Fruit fly (Drosophila melanogaster) whole organism, wandering third instar larva: ENCODE measurements around the gene CG5021.

Experiments used
- Abd-B ChIP-seq: fragments of >200 bp; optimal IDR thresholded peaks from 2 replicates; lab custom pipeline; 2017; ENCODE audit warnings: missing biosample characterization, missing genetic modification characterization
- CG32264 ChIP-seq: fragments of 200-800 bp; sonication (Bioruptor generic); optimal IDR thresholded peaks from 2 replicates; lab custom pipeline; 2016; ENCODE audit warnings: missing biosample characterization, missing genetic modification characterization
- CG9705 ChIP-seq: fragments of 200-800 bp; sonication (Bioruptor generic); optimal IDR thresholded peaks from 2 replicates; lab custom pipeline; 2018; ENCODE audit warnings: missing biosample characterization, mild to moderate bottlenecking, missing genetic modification characterization
- CrebA ChIP-seq: fragments of 200-800 bp; sonication (Bioruptor generic); optimal IDR thresholded peaks from 2 replicates; lab custom pipeline; 2016; ENCODE audit warnings: missing biosample characterization, mild to moderate bottlenecking, missing genetic modification characterization, borderline replicate concordance
- Dfd ChIP-seq: fragments of >200 bp; optimal IDR thresholded peaks from 2 replicates; lab custom pipeline; 2017; ENCODE audit warnings: missing biosample characterization, missing genetic modification characterization
- Dif ChIP-seq: fragments of 200-275, 200-300 bp; sonication (Bioruptor generic); optimal IDR thresholded peaks from 2 replicates; lab custom pipeline; 2018; ENCODE audit warnings: missing biosample characterization, missing genetic modification characterization; ENCODE audit not compliant: partially characterized antibody
- GATAd ChIP-seq: sonication (Bioruptor generic); optimal IDR thresholded peaks from 2 replicates; lab custom pipeline; 2016; ENCODE audit warnings: missing biosample characterization, missing genetic modification characterization
- HLH106 ChIP-seq: fragments of 200-800 bp; optimal IDR thresholded peaks from 3 replicates; lab custom pipeline; 2019; ENCODE audit warnings: missing biosample characterization, mild to moderate bottlenecking, missing genetic modification characterization, moderate library complexity
- Hnf4 ChIP-seq: fragments of 200-800 bp; sonication (Bioruptor generic); optimal IDR thresholded peaks from 2 replicates; lab custom pipeline; 2016; ENCODE audit warnings: missing biosample characterization, mild to moderate bottlenecking, missing genetic modification characterization
- Hr78 ChIP-seq: fragments of >200 bp; optimal IDR thresholded peaks from 2 replicates; lab custom pipeline; 2017; ENCODE audit warnings: missing biosample characterization, missing genetic modification characterization
- Hr83 ChIP-seq: fragments of 200-300 bp; sonication (Bioruptor generic); optimal IDR thresholded peaks from 2 replicates; lab custom pipeline; 2016; ENCODE audit warnings: missing biosample characterization, mild to moderate bottlenecking, missing genetic modification characterization, moderate library complexity; ENCODE audit not compliant: poor library complexity, severe bottlenecking
- Jra ChIP-seq: sonication (Bioruptor generic); optimal IDR thresholded peaks from 2 replicates; lab custom pipeline; 2016; ENCODE audit warnings: missing biosample characterization, missing genetic modification characterization
- Mio ChIP-seq: sonication (Bioruptor generic); optimal IDR thresholded peaks from 2 replicates; lab custom pipeline; 2016; ENCODE audit warnings: missing biosample characterization, missing genetic modification characterization
- Myc ChIP-seq: fragments of >200 bp; optimal IDR thresholded peaks from 2 replicates; lab custom pipeline; 2017
- N ChIP-seq: fragments of >200 bp; optimal IDR thresholded peaks from 2 replicates; lab custom pipeline; 2018; ENCODE audit warnings: missing biosample characterization, missing external identifiers, missing genetic modification characterization
- OdsH ChIP-seq: fragments of 200-800 bp; sonication (Bioruptor generic); optimal IDR thresholded peaks from 2 replicates; lab custom pipeline; 2016; ENCODE audit warnings: missing biosample characterization, mild to moderate bottlenecking, missing genetic modification characterization
- Rel ChIP-seq, 2 experiments: fragments of 200-800 bp; sonication (Bioruptor generic) in 1 of 2; optimal IDR thresholded peaks; 2 replicates in 1 of 2; 3 replicates in 1 of 2; lab custom pipeline; 2016 to 2019; ENCODE audit warnings: mild to moderate bottlenecking in 2 of 2, missing biosample characterization in 2 of 2, missing genetic modification characterization in 2 of 2, moderate library complexity in 1 of 2
- Sp1 ChIP-seq: fragments of 200-800 bp; sonication (Bioruptor generic); optimal IDR thresholded peaks from 3 replicates; lab custom pipeline; 2019; ENCODE audit warnings: missing biosample characterization, mild to moderate bottlenecking, missing genetic modification characterization, moderate library complexity
- Vsx2 ChIP-seq: fragments of 200-300, 225-300 bp; sonication (Bioruptor generic); optimal IDR thresholded peaks from 2 replicates; lab custom pipeline; 2018; ENCODE audit warnings: missing biosample characterization, missing genetic modification characterization; ENCODE audit not compliant: partially characterized antibody
- br ChIP-seq: fragments of 200-800 bp; sonication (Bioruptor generic); optimal IDR thresholded peaks from 2 replicates; lab custom pipeline; 2016; ENCODE audit warnings: missing biosample characterization, missing genetic modification characterization
- brk ChIP-seq: fragments of 200-800 bp; sonication (Bioruptor generic); optimal IDR thresholded peaks from 2 replicates; lab custom pipeline; 2016; ENCODE audit warnings: missing biosample characterization, mild to moderate bottlenecking, missing genetic modification characterization
- dl ChIP-seq, 2 experiments: fragments of 175-275, 200-275 bp in 1 of 2; fragments of 200-275 bp in 1 of 2; sonication (Bioruptor generic); optimal IDR thresholded peaks; lab custom pipeline; 2018; ENCODE audit warnings: mild to moderate bottlenecking in 2 of 2, missing biosample characterization in 2 of 2, missing genetic modification characterization in 2 of 2, moderate library complexity in 2 of 2; ENCODE audit not compliant: partially characterized antibody in 2 of 2, insufficient read depth in 1 of 2
- dmrt93B ChIP-seq: fragments of 200-800 bp; sonication (Bioruptor generic); optimal IDR thresholded peaks from 2 replicates; lab custom pipeline; 2018; ENCODE audit warnings: missing biosample characterization, mild to moderate bottlenecking, missing genetic modification characterization
- dsf ChIP-seq: sonication (Bioruptor generic); optimal IDR thresholded peaks from 2 replicates; lab custom pipeline; 2016; ENCODE audit warnings: missing biosample characterization, missing genetic modification characterization, borderline replicate concordance
- ey ChIP-seq: fragments of 200-800 bp; sonication (Bioruptor generic); optimal IDR thresholded peaks from 2 replicates; lab custom pipeline; 2016; ENCODE audit warnings: missing biosample characterization, missing genetic modification characterization
- foxo ChIP-seq, 2 experiments: fragments of 200-800 bp; sonication (Bioruptor generic); optimal IDR thresholded peaks; 2 replicates in 1 of 2; 3 replicates in 1 of 2; lab custom pipeline; 2016 to 2017; ENCODE audit warnings: missing biosample characterization in 2 of 2, missing genetic modification characterization in 2 of 2
- fru ChIP-seq: fragments of 200-800 bp; sonication (Bioruptor generic); optimal IDR thresholded peaks from 3 replicates; lab custom pipeline; 2016; ENCODE audit warnings: missing biosample characterization, mild to moderate bottlenecking, missing genetic modification characterization
- h ChIP-seq: fragments of 200-800 bp; sonication (Bioruptor generic); optimal IDR thresholded peaks from 3 replicates; lab custom pipeline; 2016; ENCODE audit warnings: missing biosample characterization, mild to moderate bottlenecking, missing genetic modification characterization
- jim ChIP-seq: fragments of 175-275, 200-325 bp; sonication (Bioruptor generic); optimal IDR thresholded peaks from 2 replicates; lab custom pipeline; 2016; ENCODE audit warnings: missing biosample characterization, mild to moderate bottlenecking, missing genetic modification characterization
- lola ChIP-seq: fragments of >200 bp; optimal IDR thresholded peaks from 2 replicates; lab custom pipeline; 2017; ENCODE audit warnings: missing biosample characterization, missing genetic modification characterization
- pan ChIP-seq: fragments of >200 bp; optimal IDR thresholded peaks from 2 replicates; lab custom pipeline; 2017
- psq ChIP-seq: fragments of 200-800 bp; sonication (Bioruptor generic); optimal IDR thresholded peaks from 3 replicates; lab custom pipeline; 2017; ENCODE audit warnings: missing biosample characterization, mild to moderate bottlenecking, missing genetic modification characterization, moderate library complexity
- rgr ChIP-seq: fragments of 200-800 bp; sonication (Bioruptor generic); optimal IDR thresholded peaks from 3 replicates; lab custom pipeline; 2016; ENCODE audit warnings: missing biosample characterization, mild to moderate bottlenecking, missing genetic modification characterization
- sage ChIP-seq: fragments of 200-800 bp; sonication (Bioruptor generic); optimal IDR thresholded peaks from 2 replicates; lab custom pipeline; 2016; ENCODE audit warnings: missing biosample characterization, mild to moderate bottlenecking, missing genetic modification characterization
- sv ChIP-seq: fragments of 200-800 bp; sonication (Bioruptor generic); optimal IDR thresholded peaks from 3 replicates; lab custom pipeline; 2016; ENCODE audit warnings: missing biosample characterization, missing genetic modification characterization
- tai ChIP-seq: sonication (Bioruptor generic); optimal IDR thresholded peaks from 2 replicates; lab custom pipeline; 2016; ENCODE audit warnings: missing biosample characterization, missing genetic modification characterization
- usp ChIP-seq: fragments of >200 bp; optimal IDR thresholded peaks from 2 replicates; lab custom pipeline; 2017; ENCODE audit warnings: missing biosample characterization, missing genetic modification characterization
- woc ChIP-seq: sonication (Bioruptor generic); optimal IDR thresholded peaks from 2 replicates; lab custom pipeline; 2016; ENCODE audit warnings: missing biosample characterization, mild to moderate bottlenecking, missing genetic modification characterization

CG5021 gene

dm6 chr3L:8954648-8955033, 12.0 kb upstream of the CG5021 start, which contains the start of gene GNBP3:
TSS of gene GNBP3 (plus strand) at chr3L:8955021.
- TF ChIP-seq foxo (GFP tag; optimal IDR thresholded peaks at IDR 0.05; lab: Kevin White, UChicago) (peak in 1 of 2 experiments; percentile 96), Hr83 (GFP tag; lab: Kevin White, UChicago) (peak; percentile 48), Jra (GFP tag; lab: Kevin White, UChicago) (no peak), dl (GFP tag; optimal IDR thresholded peaks at IDR 0.05; lab: Kevin White, UChicago; ENCODE audit: insufficient read depth in 1 of 2, partially characterized antibody in 2 of 2) (no peak), Sp1 (GFP tag; lab: Kevin White, UChicago) (peak; percentile 96), OdsH (peak; percentile 92), HLH106 (peak; percentile 93), psq (GFP tag; lab: Kevin White, UChicago) (peak; percentile 84), Rel (GFP tag; optimal IDR thresholded peaks at IDR 0.05; lab: Kevin White, UChicago) (peak; percentile 93), Rel (tag; optimal IDR thresholded peaks at IDR 0.05; lab: Kevin White, UChicago) (peak; percentile 96), CrebA (GFP tag; lab: Kevin White, UChicago) (no peak), jim (GFP tag; lab: Kevin White, UChicago) (peak; percentile 10), sage (peak; percentile 96), CG9705 (GFP tag; lab: Kevin White, UChicago) (peak; percentile 79), sv (no peak), h (peak; percentile 95), N (no peak), Dfd (GFP tag; lab: Kevin White, UChicago) (no peak), fru (GFP tag; lab: Kevin White, UChicago) (peak; percentile 60), Dif (GFP tag; lab: Kevin White, UChicago) (peak; percentile 46), GATAd (GFP tag; lab: Kevin White, UChicago) (peak; percentile 3), dsf (GFP tag; lab: Kevin White, UChicago) (no peak), usp (GFP tag; lab: Kevin White, UChicago) (no peak), brk (GFP tag; lab: Kevin White, UChicago) (no peak), Hnf4 (no peak), tai (GFP tag; lab: Kevin White, UChicago) (no peak), br (GFP tag; lab: Kevin White, UChicago) (peak; percentile 91), Mio (GFP tag; lab: Kevin White, UChicago) (no peak), rgr (GFP tag; lab: Kevin White, UChicago) (peak; percentile 95), ey (GFP tag; lab: Kevin White, UChicago) (peak; percentile 83), dmrt93B (GFP tag; lab: Kevin White, UChicago) (peak; percentile 86), Vsx2 (peak; percentile 42), CG32264 (GFP tag; lab: Kevin White, UChicago) (peak; percentile 72), woc (GFP tag; lab: Kevin White, UChicago) (no peak), pan (no peak), Hr78 (no peak), Myc (lab: Kevin White, UChicago) (no peak), lola (GFP tag; lab: Kevin White, UChicago) (no peak), Abd-B (GFP tag; lab: Kevin White, UChicago) (no peak)

dm6 chr3L:8955199-8955598, 11.4 kb upstream of the CG5021 start:
- no peak for TF ChIP-seq CG9705 (GFP tag; lab: Kevin White, UChicago)
- TF ChIP-seq psq (GFP tag; lab: Kevin White, UChicago): no peak
- no peak for TF ChIP-seq brk (GFP tag; lab: Kevin White, UChicago)
- TF ChIP-seq Sp1 (GFP tag; lab: Kevin White, UChicago): no peak
- TF ChIP-seq Hnf4: no peak
- no peak for TF ChIP-seq dl (GFP tag; optimal IDR thresholded peaks at IDR 0.05; lab: Kevin White, UChicago; ENCODE audit: insufficient read depth in 1 of 2, partially characterized antibody in 2 of 2)
- no peak for TF ChIP-seq rgr (GFP tag; lab: Kevin White, UChicago)
- TF ChIP-seq Myc (lab: Kevin White, UChicago): no peak
- TF ChIP-seq sage: no peak
- no peak for TF ChIP-seq sv
- TF ChIP-seq Abd-B (GFP tag; lab: Kevin White, UChicago): no peak
- TF ChIP-seq Dif (GFP tag; lab: Kevin White, UChicago): no peak
- no peak for TF ChIP-seq Dfd (GFP tag; lab: Kevin White, UChicago)
- no peak for TF ChIP-seq GATAd (GFP tag; lab: Kevin White, UChicago)
- no peak for TF ChIP-seq Hr83 (GFP tag; lab: Kevin White, UChicago)
- no peak for TF ChIP-seq Jra (GFP tag; lab: Kevin White, UChicago)
- no peak for TF ChIP-seq HLH106
- TF ChIP-seq Hr78: no peak
